Worm (Caenorhabditis elegans) whole organism, midembryonic: ENCODE measurements around the gene F59D12.5.

ENCODE experiments used
- T22C8.4 ChIP-seq: fragments of 200-800 bp; sonication (Bioruptor generic); IDR thresholded peaks from 2 replicates; pipeline ENCODE4 v1.3.6; 2022; ENCODE audit warnings: missing genetic modification characterization, missing compliant biosample characterization
- tab-1 ChIP-seq: fragments of 200-800 bp; sonication (Bioruptor generic); IDR thresholded peaks from 2 replicates; pipeline ENCODE4 v1.3.6; 2022; ENCODE audit warnings: missing genetic modification characterization, missing compliant biosample characterization
- ztf-29 ChIP-seq: fragments of 200-800 bp; sonication (Bioruptor generic); IDR thresholded peaks from 2 replicates; pipeline ENCODE4 v1.3.6; 2022; ENCODE audit warnings: missing genetic modification reagents, missing genetic modification characterization, missing compliant biosample characterization

DNA sequence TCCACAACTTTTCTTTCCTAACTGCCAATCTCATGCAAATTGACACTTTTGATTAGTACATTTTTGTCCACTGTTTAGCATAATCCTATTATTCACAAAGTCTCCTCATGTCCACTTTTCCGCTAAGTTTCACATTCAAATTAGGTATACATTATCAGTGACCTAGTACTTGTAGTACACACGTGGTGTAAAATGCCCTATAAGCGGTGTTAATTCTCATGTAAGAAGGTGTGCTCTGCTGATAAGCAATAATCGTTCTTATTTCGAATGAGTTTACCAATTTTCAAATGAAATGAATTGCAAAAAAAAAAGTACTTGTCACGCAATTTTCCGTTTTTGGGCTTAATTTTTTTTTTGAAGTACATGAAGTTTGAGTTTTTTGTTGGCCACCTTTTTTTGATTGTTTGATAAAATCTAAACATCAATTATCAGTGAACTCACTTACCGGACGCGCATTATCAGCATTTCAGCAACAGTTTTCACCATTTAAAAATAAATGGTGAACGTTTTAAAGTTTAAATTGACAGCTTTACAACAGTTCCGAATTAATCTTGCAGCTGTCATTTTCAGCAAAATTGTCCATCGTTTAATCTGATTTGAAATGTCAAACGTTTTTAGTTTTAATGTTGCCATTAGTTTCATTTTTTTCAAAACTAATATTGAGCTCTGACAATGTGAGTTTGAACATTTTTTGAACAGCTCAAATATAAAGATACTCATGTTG, 48.3 kb downstream of the F59D12.5 start:
- no peak for TF ChIP-seq ztf-29 (GFP tag; lab: Robert Waterston, UW)
- TF ChIP-seq T22C8.4, result no peak
- TF ChIP-seq tab-1 (GFP tag; lab: Robert Waterston, UW), result no peak
